Fruit fly (Drosophila melanogaster) whole organism, pupa: ENCODE results near the gene CG5687.

Experiments used
- CG10348 ChIP-seq: fragments of 200-800 bp; sonication (Bioruptor generic); IDR thresholded peaks from 2 replicates; pipeline ENCODE4 v1.3.6; 2022; ENCODE audit warnings: missing biosample characterization, missing genetic modification characterization
- CG12605 ChIP-seq: fragments of 200-800 bp; sonication (Bioruptor generic); IDR thresholded peaks from 2 replicates; pipeline ENCODE4 v1.3.6; 2022; ENCODE audit warnings: missing biosample characterization, missing genetic modification characterization
- CG17806 ChIP-seq: fragments of 200-800 bp; sonication (Bioruptor generic); optimal IDR thresholded peaks from 2 replicates; lab custom pipeline; 2018; ENCODE audit warnings: missing biosample characterization, mild to moderate bottlenecking, missing genetic modification characterization, moderate library complexity
- CG8159 ChIP-seq: fragments of 200-800 bp; sonication (Bioruptor generic); optimal IDR thresholded peaks from 3 replicates; lab custom pipeline; 2018; ENCODE audit warnings: missing biosample characterization, mild to moderate bottlenecking, missing genetic modification characterization, moderate library complexity
- CG8301 ChIP-seq: fragments of 200-800 bp; sonication (Bioruptor generic); optimal IDR thresholded peaks from 2 replicates; lab custom pipeline; 2018; ENCODE audit warnings: missing biosample characterization, mild to moderate bottlenecking, missing genetic modification characterization
- EcR ChIP-seq: fragments of 200-800 bp; sonication (Bioruptor generic); optimal IDR thresholded peaks from 3 replicates; lab custom pipeline; 2019; ENCODE audit warnings: missing biosample characterization, missing genetic modification characterization, mild to moderate bottlenecking, moderate library complexity, missing genetic modification reagents

- TF ChIP-seq CG10348 (GFP tag; lab: Robert Waterston, UW) (peak; percentile 91), EcR (no peak), CG8301 (tag; lab: Kevin White, UChicago) (peak; percentile 95), CG8159 (tag; lab: Kevin White, UChicago) (peak; percentile 89), CG17806 (tag; lab: Kevin White, UChicago) (peak; percentile 92), CG12605 (peak; percentile 98)
Observed at dm6 chr3L:1962964-1963363, 24.1 kb upstream of the CG5687 start, which contains the start of gene SCOT.
